Fruit fly (Drosophila melanogaster): ENCODE data around the gene Tbh.

Gene Tbh

DNA sequence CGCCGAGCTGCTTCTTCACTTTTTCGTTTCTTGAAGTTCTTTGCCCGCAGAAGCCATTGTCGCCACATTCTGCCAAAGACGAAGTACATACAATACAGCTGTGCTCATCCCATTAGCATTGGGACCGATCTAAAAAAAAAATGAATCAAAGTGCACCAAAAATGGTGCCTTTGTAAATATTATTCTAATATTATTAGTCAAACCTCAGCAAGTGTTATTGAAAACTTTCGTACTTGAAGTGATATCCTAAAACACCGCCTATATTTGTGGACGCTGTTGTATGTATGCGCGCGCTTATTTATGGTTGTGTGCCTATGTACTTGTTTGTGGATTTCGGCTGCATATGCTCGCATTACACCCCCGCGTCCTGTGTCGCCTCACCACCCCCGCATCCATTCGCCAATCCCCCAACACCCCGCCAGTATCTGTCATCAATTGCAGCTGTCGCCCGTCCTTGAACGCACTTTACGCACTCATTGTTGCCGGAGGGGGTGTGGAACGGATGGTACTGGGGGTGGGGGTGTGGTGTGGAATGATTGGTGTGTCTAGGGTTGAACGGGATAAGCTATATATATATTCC lies 23.0 kb upstream of the Tbh start (continued):
- TF ChIP-seq pnt (GFP tag; optimal IDR thresholded peaks at IDR 0.05) (peak; percentile 64), Atf3 (GFP tag; optimal IDR thresholded peaks at IDR 0.05) (peak; percentile 64), ap (GFP tag; IDR thresholded peaks at IDR 0.05) (peak; percentile 85), otp (GFP tag; IDR thresholded peaks at IDR 0.05) (peak; percentile 82), Xrp1 (GFP tag; IDR thresholded peaks at IDR 0.05) (peak; percentile 96), sima (GFP tag; optimal IDR thresholded peaks at IDR 0.05) (peak; percentile 13), seq (GFP tag; IDR thresholded peaks at IDR 0.05) (peak; percentile 87), psq (GFP tag; optimal IDR thresholded peaks at IDR 0.05) (peak; percentile 24), bigmax (GFP tag; optimal IDR thresholded peaks at IDR 0.05) (no peak), Trl (optimal IDR thresholded peaks at IDR 0.05) (no peak), Trl (GFP tag; optimal IDR thresholded peaks at IDR 0.05) (peak; percentile 56), CG6254 (GFP tag; optimal IDR thresholded peaks at IDR 0.05) (peak; percentile 89), CG4282 (GFP tag; optimal IDR thresholded peaks at IDR 0.05) (no peak), CG9932 (GFP tag; IDR thresholded peaks at IDR 0.05) (peak; percentile 67), CG30431 (GFP tag; optimal IDR thresholded peaks at IDR 0.05) (peak; percentile 85), dm (GFP tag; optimal IDR thresholded peaks at IDR 0.05) (peak; percentile 15), dpn (GFP tag; optimal IDR thresholded peaks at IDR 0.05) (peak; percentile 69 to 87), fd102C (GFP tag; optimal IDR thresholded peaks at IDR 0.05) (peak; percentile 28), Myb (GFP tag; optimal IDR thresholded peaks at IDR 0.05) (peak; percentile 33), nerfin-2 (GFP tag; IDR thresholded peaks at IDR 0.05; ENCODE audit: partially characterized antibody) (no peak), Camta (GFP tag; optimal IDR thresholded peaks at IDR 0.05) (peak; percentile 58), lmd (GFP tag; IDR thresholded peaks at IDR 0.05) (peak; percentile 91), Awh (GFP tag; IDR thresholded peaks at IDR 0.05) (peak; percentile 84), CG2889 (GFP tag; IDR thresholded peaks at IDR 0.05) (peak; percentile 74; the same call in 2 of the 3 replicates), pros (GFP tag; optimal IDR thresholded peaks at IDR 0.05) (peak; percentile 60), MESR4 (GFP tag; optimal IDR thresholded peaks at IDR 0.05) (peak; percentile 22), crc (GFP tag; optimal IDR thresholded peaks at IDR 0.05) (no peak), sim (GFP tag; IDR thresholded peaks at IDR 0.05) (peak; percentile 71; the same call in 1 of the 2 replicates), CG12942 (GFP tag; optimal IDR thresholded peaks at IDR 0.05) (peak; percentile 71), Doc3 (GFP tag; IDR thresholded peaks at IDR 0.05; ENCODE audit: partially characterized antibody) (no peak), al (GFP tag; IDR thresholded peaks at IDR 0.05) (peak; percentile 52; the same call in 1 of the 2 replicates), Dp (GFP tag; optimal IDR thresholded peaks at IDR 0.05) (no peak), NC2β (GFP tag; optimal IDR thresholded peaks at IDR 0.05) (peak; percentile 68), Meics (GFP tag; optimal IDR thresholded peaks at IDR 0.05) (peak; percentile 81), hbn (GFP tag; IDR thresholded peaks at IDR 0.05; ENCODE audit: partially characterized antibody) (no peak), Hr39 (optimal IDR thresholded peaks at IDR 0.05) (no peak), cato (GFP tag; optimal IDR thresholded peaks at IDR 0.05; ENCODE audit: borderline replicate concordance) (peak; percentile 72), salm (tag; optimal IDR thresholded peaks at IDR 0.05) (peak; percentile 80), crol (GFP tag; IDR thresholded peaks at IDR 0.05) (peak; percentile 95), CTCF (GFP tag; optimal IDR thresholded peaks at IDR 0.05) (peak; percentile 52), CG4617 (GFP tag; optimal IDR thresholded peaks at IDR 0.05; ENCODE audit: borderline replicate concordance) (peak; percentile 42), CG11093 (GFP tag; IDR thresholded peaks at IDR 0.05) (peak; percentile 79), ase (GFP tag; IDR thresholded peaks at IDR 0.05) (peak; percentile 86), CG17612 (GFP tag; IDR thresholded peaks at IDR 0.05) (peak; percentile 48; the same call in 1 of the 2 replicates), Bgb (GFP tag; IDR thresholded peaks at IDR 0.05; ENCODE audit: partially characterized antibody) (no peak), CG8359 (GFP tag; optimal IDR thresholded peaks at IDR 0.05; ENCODE audit: borderline replicate concordance) (peak; percentile 78), klu (GFP tag; IDR thresholded peaks at IDR 0.05) (peak; percentile 55), gsb-n (tag; optimal IDR thresholded peaks at IDR 0.05) (peak; percentile 90), Mes4 (GFP tag; optimal IDR thresholded peaks at IDR 0.05) (peak; percentile 55), abd-A (tag; optimal IDR thresholded peaks at IDR 0.05) (peak; percentile 58), gcm (GFP tag; optimal IDR thresholded peaks at IDR 0.05) (peak; percentile 91), PHDP (tag; optimal IDR thresholded peaks at IDR 0.05) (peak; percentile 91)

Data from whole organism, embryonic.